Fruit fly (Drosophila melanogaster): ENCODE results near the gene Drak.

dm6 chrX:11499454-11499853 lies 6.5 kb downstream of the Drak start:
- TF ChIP-seq CG6813 (GFP tag; optimal IDR thresholded peaks at IDR 0.05) (no peak), CG4854 (GFP tag; optimal IDR thresholded peaks at IDR 0.05) (no peak), fd64A (GFP tag; optimal IDR thresholded peaks at IDR 0.05) (no peak)

Data from whole organism, embryonic.